Fruit fly (Drosophila melanogaster): Measurements from ENCODE around the gene RpS21.

RpS21 gene

dm6 chr2L:2878859-2879258 lies 23.0 kb downstream of the RpS21 start, which contains the start of gene RabGGTb (continued):
- TF ChIP-seq CG4820 (GFP tag; optimal IDR thresholded peaks at IDR 0.05) (peak; percentile 23), Atf6 (GFP tag; IDR thresholded peaks at IDR 0.05) (peak; percentile 82), CG9727 (GFP tag; optimal IDR thresholded peaks at IDR 0.05) (peak; percentile 57), fd102C (GFP tag; optimal IDR thresholded peaks at IDR 0.05) (no peak), sima (GFP tag; optimal IDR thresholded peaks at IDR 0.05) (no peak), Tbp (GFP tag; optimal IDR thresholded peaks at IDR 0.05) (no peak), kni (GFP tag; optimal IDR thresholded peaks at IDR 0.05) (peak; percentile 4), Chrac-16 (GFP tag; optimal IDR thresholded peaks at IDR 0.05) (peak; percentile 47), NFAT (GFP tag; IDR thresholded peaks at IDR 0.05) (peak; percentile 80), Dfd (GFP tag; optimal IDR thresholded peaks at IDR 0.05) (no peak), zfh1 (GFP tag; IDR thresholded peaks at IDR 0.05) (peak; percentile 82; the same call in 2 of the 3 replicates), ab (GFP tag; optimal IDR thresholded peaks at IDR 0.05) (peak; percentile 7), sr (GFP tag; IDR thresholded peaks at IDR 0.05) (peak; percentile 41; the same call in 2 of the 3 replicates), CG1603 (tag; optimal IDR thresholded peaks at IDR 0.05) (peak; percentile 77), NK7.1 (GFP tag; optimal IDR thresholded peaks at IDR 0.05) (no peak), NC2β (GFP tag; optimal IDR thresholded peaks at IDR 0.05) (no peak), CG11560 (tag; IDR thresholded peaks at IDR 0.05) (0 out of 3 replicates have a peak, but pooled peaks have one; percentile 10), Hand (GFP tag; optimal IDR thresholded peaks at IDR 0.05) (peak; percentile 41), Max (GFP tag; optimal IDR thresholded peaks at IDR 0.05) (peak; percentile 5), CG7839 (tag; optimal IDR thresholded peaks at IDR 0.05) (peak; percentile 56), CG2678 (tag; optimal IDR thresholded peaks at IDR 0.05) (peak; percentile 61), MESR4 (GFP tag; optimal IDR thresholded peaks at IDR 0.05) (peak; percentile 63), pfk (GFP tag; optimal IDR thresholded peaks at IDR 0.05) (no peak), CG1792 (GFP tag; optimal IDR thresholded peaks at IDR 0.05) (peak; percentile 48), br (optimal IDR thresholded peaks at IDR 0.05) (no peak), B-H1 (GFP tag; IDR thresholded peaks at IDR 0.05) (peak; percentile 64), Gsc (GFP tag; IDR thresholded peaks at IDR 0.05) (no peak), H15 (GFP tag; IDR thresholded peaks at IDR 0.05) (peak; percentile 73; the same call in 2 of the 3 replicates), C15 (GFP tag; IDR thresholded peaks at IDR 0.05) (no peak), Ssrp (tag; optimal IDR thresholded peaks at IDR 0.05) (peak; percentile 42), CG7987 (GFP tag; optimal IDR thresholded peaks at IDR 0.05) (no peak), Sry-β (GFP tag; optimal IDR thresholded peaks at IDR 0.05) (no peak), CG5245 (GFP tag; optimal IDR thresholded peaks at IDR 0.05) (no peak), stwl (tag; optimal IDR thresholded peaks at IDR 0.05) (no peak), Ada2b (GFP tag; IDR thresholded peaks at IDR 0.05) (peak; percentile 67), gem (tag; optimal IDR thresholded peaks at IDR 0.05) (peak; percentile 51), CG3838 (GFP tag; optimal IDR thresholded peaks at IDR 0.05) (no peak), Lim3 (GFP tag; IDR thresholded peaks at IDR 0.05) (no peak), HHEX (GFP tag; optimal IDR thresholded peaks at IDR 0.05) (peak; percentile 41), CG10462 (GFP tag; optimal IDR thresholded peaks at IDR 0.05) (no peak), Oaz (GFP tag; IDR thresholded peaks at IDR 0.05) (no peak), CG33213 (GFP tag; optimal IDR thresholded peaks at IDR 0.05) (peak; percentile 26), CG14014 (GFP tag; IDR thresholded peaks at IDR 0.05) (peak; percentile 77), CG1832 (GFP tag; optimal IDR thresholded peaks at IDR 0.05) (no peak), stc (GFP tag; IDR thresholded peaks at IDR 0.05) (peak; percentile 63), peb (GFP tag; IDR thresholded peaks at IDR 0.05) (peak; percentile 37; the same call in 1 of the 2 replicates), CHES-1-like (GFP tag; optimal IDR thresholded peaks at IDR 0.05) (peak; percentile 50), emc (GFP tag; optimal IDR thresholded peaks at IDR 0.05) (no peak), CG3281 (GFP tag; optimal IDR thresholded peaks at IDR 0.05) (peak; percentile 45), Nf-YC (tag; optimal IDR thresholded peaks at IDR 0.05) (peak; percentile 28), Hey (tag; optimal IDR thresholded peaks at IDR 0.05) (no peak), crc (GFP tag; optimal IDR thresholded peaks at IDR 0.05) (peak; percentile 26), jigr1 (GFP tag; IDR thresholded peaks at IDR 0.05) (no peak)

All from whole organism, embryonic.